Worm (Caenorhabditis elegans): ENCODE results near the gene C30G7.3.

The C30G7.3 gene

ce11 chrV:14945697-14946096 is at the start of gene C30G7.3:
C30G7.3 (minus strand) TSS chrV:14945704.
- TF ChIP-seq ama-1 (optimal IDR thresholded peaks at IDR 0.05) (no peak), hnd-1 (tag; optimal IDR thresholded peaks at IDR 0.05) (no peak), F13C5.2 (tag; optimal IDR thresholded peaks at IDR 0.05) (no peak), tbx-11 (GFP tag; IDR thresholded peaks at IDR 0.05) (no peak), B0310.2 (tag; optimal IDR thresholded peaks at IDR 0.05) (no peak), flt-1 (GFP tag; IDR thresholded peaks at IDR 0.05) (no peak), sea-1 (GFP tag; conservative IDR thresholded peaks at IDR 0.05) (no peak), tra-4 (tag; optimal IDR thresholded peaks at IDR 0.05) (no peak), ets-7 (tag; optimal IDR thresholded peaks at IDR 0.05) (no peak), aly-1 (tag; optimal IDR thresholded peaks at IDR 0.05) (no peak), pes-1 (GFP tag; IDR thresholded peaks at IDR 0.05) (no peak), ceh-13 (GFP tag; optimal IDR thresholded peaks at IDR 0.05) (no peak), scrt-1 (GFP tag; IDR thresholded peaks at IDR 0.05) (no peak)

- no peak for TF ChIP-seq aly-1 (tag; optimal IDR thresholded peaks at IDR 0.05)
- no peak for TF ChIP-seq flt-1 (GFP tag; IDR thresholded peaks at IDR 0.05)
- TF ChIP-seq ceh-13 (GFP tag; optimal IDR thresholded peaks at IDR 0.05) = no peak
- no peak for TF ChIP-seq B0310.2 (tag; optimal IDR thresholded peaks at IDR 0.05)
- TF ChIP-seq tbx-11 (GFP tag; IDR thresholded peaks at IDR 0.05) = no peak
- TF ChIP-seq ets-7 (tag; optimal IDR thresholded peaks at IDR 0.05) = no peak
- no peak for TF ChIP-seq hnd-1 (tag; optimal IDR thresholded peaks at IDR 0.05)
- TF ChIP-seq sea-1 (GFP tag; conservative IDR thresholded peaks at IDR 0.05) = no peak
- TF ChIP-seq F13C5.2 (tag; optimal IDR thresholded peaks at IDR 0.05) = no peak
- TF ChIP-seq tbx-37 (GFP tag; conservative IDR thresholded peaks at IDR 0.05) = no peak
- TF ChIP-seq hmbx-1 (tag; optimal IDR thresholded peaks at IDR 0.05) = no peak
- TF ChIP-seq hmg-4 (GFP tag; optimal IDR thresholded peaks at IDR 0.05) = no peak
- no peak for TF ChIP-seq scrt-1 (GFP tag; IDR thresholded peaks at IDR 0.05)
- no peak for TF ChIP-seq ceh-36 (tag; optimal IDR thresholded peaks at IDR 0.05)
- TF ChIP-seq tra-4 (tag; optimal IDR thresholded peaks at IDR 0.05) = no peak
- TF ChIP-seq ama-1 (optimal IDR thresholded peaks at IDR 0.05) = no peak
Observed at ce11 chrV:14993620-14994019, 48.1 kb upstream of the C30G7.3 start, which contains the start of gene fil-1. fil-1 (plus strand) TSS chrV:14993838.

ce11 chrV:14992627-14993117 is 47.2 kb upstream of the C30G7.3 start, which contains the start of gene T01C3.3:
T01C3.3 (minus strand) TSS chrV:14992677.
- no peak for TF ChIP-seq ceh-36 (tag; optimal IDR thresholded peaks at IDR 0.05)
- no peak for TF ChIP-seq hmg-4 (GFP tag; optimal IDR thresholded peaks at IDR 0.05)
- no peak for TF ChIP-seq B0310.2 (tag; optimal IDR thresholded peaks at IDR 0.05)
- no peak for TF ChIP-seq hnd-1 (tag; optimal IDR thresholded peaks at IDR 0.05)
- no peak for TF ChIP-seq tbx-37 (GFP tag; conservative IDR thresholded peaks at IDR 0.05)

- TF ChIP-seq ama-1 (optimal IDR thresholded peaks at IDR 0.05) (no peak), tbx-37 (GFP tag; conservative IDR thresholded peaks at IDR 0.05) (no peak), ets-7 (tag; optimal IDR thresholded peaks at IDR 0.05) (no peak), scrt-1 (GFP tag; IDR thresholded peaks at IDR 0.05) (no peak), hnd-1 (tag; optimal IDR thresholded peaks at IDR 0.05) (no peak), B0310.2 (tag; optimal IDR thresholded peaks at IDR 0.05) (no peak), tra-4 (tag; optimal IDR thresholded peaks at IDR 0.05) (no peak), pes-1 (GFP tag; IDR thresholded peaks at IDR 0.05) (no peak)
Observed at ce11 chrV:14991489-14991888, 46.0 kb upstream of the C30G7.3 start.

ce11 chrV:14990843-14991242 is 45.3 kb upstream of the C30G7.3 start, which contains the start of the genes cdt-2 and T01C3.2:
cdt-2 (minus strand) TSS chrV:14991126.
T01C3.2 (plus strand) TSS chrV:14991168.
- TF ChIP-seq sea-1 (GFP tag; conservative IDR thresholded peaks at IDR 0.05) = no peak

ce11 chrV:14984593-14984992 is 39.1 kb upstream of the C30G7.3 start, which contains the start of gene F02D8.4:
F02D8.4 (plus strand) TSS chrV:14984893.
- no peak for TF ChIP-seq aly-1 (tag; optimal IDR thresholded peaks at IDR 0.05)
- TF ChIP-seq tra-4 (tag; optimal IDR thresholded peaks at IDR 0.05) = no peak
- TF ChIP-seq scrt-1 (GFP tag; IDR thresholded peaks at IDR 0.05) = no peak
- no peak for TF ChIP-seq ceh-13 (GFP tag; optimal IDR thresholded peaks at IDR 0.05)

ce11 chrV:14979937-14980336 is 34.4 kb upstream of the C30G7.3 start, which contains the start of gene xbx-1:
xbx-1 (plus strand) TSS chrV:14980237.
- no peak for TF ChIP-seq scrt-1 (GFP tag; IDR thresholded peaks at IDR 0.05)
- no peak for TF ChIP-seq ets-7 (tag; optimal IDR thresholded peaks at IDR 0.05)
- TF ChIP-seq aly-1 (tag; optimal IDR thresholded peaks at IDR 0.05) = no peak
- TF ChIP-seq tra-4 (tag; optimal IDR thresholded peaks at IDR 0.05) = no peak
- no peak for TF ChIP-seq B0310.2 (tag; optimal IDR thresholded peaks at IDR 0.05)
- TF ChIP-seq ama-1 (optimal IDR thresholded peaks at IDR 0.05) = no peak
- no peak for TF ChIP-seq sea-1 (GFP tag; conservative IDR thresholded peaks at IDR 0.05)
- no peak for TF ChIP-seq tbx-37 (GFP tag; conservative IDR thresholded peaks at IDR 0.05)

ce11 chrV:14978205-14978751 is 32.8 kb upstream of the C30G7.3 start, which contains the start of the genes grd-12 and F02D8.1:
grd-12 (plus strand) TSS chrV:14978505.
F02D8.1 (minus strand) TSS chrV:14978701.
- TF ChIP-seq sea-1 (GFP tag; conservative IDR thresholded peaks at IDR 0.05) (no peak), ceh-36 (tag; optimal IDR thresholded peaks at IDR 0.05) (no peak), hmbx-1 (tag; optimal IDR thresholded peaks at IDR 0.05) (no peak), flt-1 (GFP tag; IDR thresholded peaks at IDR 0.05) (no peak), aly-1 (tag; optimal IDR thresholded peaks at IDR 0.05) (no peak), tra-4 (tag; optimal IDR thresholded peaks at IDR 0.05) (no peak), hmg-4 (GFP tag; optimal IDR thresholded peaks at IDR 0.05) (no peak), hnd-1 (tag; optimal IDR thresholded peaks at IDR 0.05) (no peak), pes-1 (GFP tag; IDR thresholded peaks at IDR 0.05) (no peak), F13C5.2 (tag; optimal IDR thresholded peaks at IDR 0.05) (no peak), B0310.2 (tag; optimal IDR thresholded peaks at IDR 0.05) (no peak), ama-1 (optimal IDR thresholded peaks at IDR 0.05) (no peak), ceh-13 (GFP tag; optimal IDR thresholded peaks at IDR 0.05) (no peak), ets-7 (tag; optimal IDR thresholded peaks at IDR 0.05) (no peak), tbx-11 (GFP tag; IDR thresholded peaks at IDR 0.05) (no peak), tbx-37 (GFP tag; conservative IDR thresholded peaks at IDR 0.05) (no peak), scrt-1 (GFP tag; IDR thresholded peaks at IDR 0.05) (no peak)

All from whole organism, early embryonic.